Worm (Caenorhabditis elegans) whole organism, L4 larva: ENCODE measurements around the gene cisd-3.1.

ENCODE experiments used
- F10B5.3 ChIP-seq: sonication (generic microtip); optimal IDR thresholded peaks from 2 replicates; lab custom pipeline; 2016; ENCODE audit warnings: mild to moderate bottlenecking, missing genetic modification characterization, missing compliant biosample characterization
- F49E8.2 ChIP-seq: sonication (generic microtip); optimal IDR thresholded peaks from 2 replicates; lab custom pipeline; 2016; ENCODE audit warnings: missing compliant biosample characterization, mild to moderate bottlenecking, missing genetic modification characterization, borderline replicate concordance
- aha-1 ChIP-seq: fragments of 150-350 bp; peaks from one replicate; lab custom pipeline; 2014; ENCODE audit warnings: missing biosample characterization, missing genetic modification characterization
- ama-1 ChIP-seq: fragments of 150-350 bp; optimal IDR thresholded peaks from 2 replicates; lab custom pipeline; 2014; ENCODE audit warnings: inconsistent platforms, mixed read lengths
- daf-12 ChIP-seq: fragments of 150-350 bp; optimal IDR thresholded peaks from 2 replicates; lab custom pipeline; 2014; ENCODE audit warnings: missing biosample characterization, missing genetic modification reagents, missing genetic modification characterization
- daf-16 ChIP-seq, 3 experiments: sonication (generic microtip); optimal IDR thresholded peaks; 2 replicates each; lab custom pipeline; 2016 to 2017; ENCODE audit warnings: missing genetic modification characterization in 3 of 3, missing genetic modification reagents in 3 of 3, mild to moderate bottlenecking in 2 of 3, missing compliant biosample characterization in 2 of 3, missing biosample characterization in 1 of 3, moderate library complexity in 1 of 3
- duxl-1 ChIP-seq: sonication (generic microtip); optimal IDR thresholded peaks from 2 replicates; lab custom pipeline; 2016; ENCODE audit warnings: mild to moderate bottlenecking, missing genetic modification characterization, moderate library complexity, missing compliant biosample characterization; ENCODE audit not compliant: poor library complexity
- egl-27 ChIP-seq: sonication (generic microtip); optimal IDR thresholded peaks from 3 replicates; lab custom pipeline; 2017; ENCODE audit warnings: missing biosample characterization, missing genetic modification reagents, missing genetic modification characterization
- fos-1 ChIP-seq: fragments of 150-350 bp; optimal IDR thresholded peaks from 2 replicates; lab custom pipeline; 2014; ENCODE audit warnings: missing biosample characterization, missing genetic modification characterization
- nhr-28 ChIP-seq: fragments of 150-350 bp; optimal IDR thresholded peaks from 2 replicates; lab custom pipeline; 2014; ENCODE audit warnings: missing biosample characterization, missing genetic modification characterization
- nhr-76 ChIP-seq: fragments of 150-350 bp; optimal IDR thresholded peaks from 2 replicates; lab custom pipeline; 2014; ENCODE audit warnings: missing biosample characterization, missing genetic modification characterization
- unc-130 ChIP-seq: sonication (generic microtip); optimal IDR thresholded peaks from 2 replicates; lab custom pipeline; 2016; ENCODE audit warnings: missing genetic modification reagents, missing genetic modification characterization, missing compliant biosample characterization

ce11 chrIII:4560393-4560890 lies 17.8 kb downstream of the cisd-3.1 start:
- no peak for TF ChIP-seq egl-27 (tag; lab: Kevin White, UChicago)
- TF ChIP-seq nhr-76 = no peak
- TF ChIP-seq fos-1 (tag; lab: Kevin White, UChicago) = no peak
- TF ChIP-seq F49E8.2 = no peak
- TF ChIP-seq duxl-1 = peak; percentile 63
- TF ChIP-seq aha-1 (tag; lab: Kevin White, UChicago) = peak; percentile 95
- TF ChIP-seq ama-1 (lab: Kevin White, UChicago) = peak; percentile 53
- no peak for TF ChIP-seq daf-12 (tag; lab: Kevin White, UChicago)
- peak in 1 of 2 experiments; percentile 63 for TF ChIP-seq daf-16 (GFP tag; optimal IDR thresholded peaks at IDR 0.05; lab: Kevin White, UChicago)
- peak; percentile 53 for TF ChIP-seq daf-16 (tag; optimal IDR thresholded peaks at IDR 0.05; lab: Kevin White, UChicago)
- TF ChIP-seq unc-130 (GFP tag; lab: Kevin White, UChicago) = no peak
- peak; percentile 75 for TF ChIP-seq nhr-28 (tag; lab: Kevin White, UChicago)
- TF ChIP-seq F10B5.3 = peak; percentile 62
